Fruit fly (Drosophila melanogaster) S2 (cell line): Measurements from ENCODE around the gene CG5969.

ENCODE experiments used
- CG8478 ChIP-seq: fragments of >200 bp; optimal IDR thresholded peaks from 2 replicates; lab custom pipeline; 2018
- CTCF ChIP-seq, 2 experiments: fragments of >200 bp; optimal IDR thresholded peaks; 2 replicates each; lab custom pipeline; 2018

DNA sequence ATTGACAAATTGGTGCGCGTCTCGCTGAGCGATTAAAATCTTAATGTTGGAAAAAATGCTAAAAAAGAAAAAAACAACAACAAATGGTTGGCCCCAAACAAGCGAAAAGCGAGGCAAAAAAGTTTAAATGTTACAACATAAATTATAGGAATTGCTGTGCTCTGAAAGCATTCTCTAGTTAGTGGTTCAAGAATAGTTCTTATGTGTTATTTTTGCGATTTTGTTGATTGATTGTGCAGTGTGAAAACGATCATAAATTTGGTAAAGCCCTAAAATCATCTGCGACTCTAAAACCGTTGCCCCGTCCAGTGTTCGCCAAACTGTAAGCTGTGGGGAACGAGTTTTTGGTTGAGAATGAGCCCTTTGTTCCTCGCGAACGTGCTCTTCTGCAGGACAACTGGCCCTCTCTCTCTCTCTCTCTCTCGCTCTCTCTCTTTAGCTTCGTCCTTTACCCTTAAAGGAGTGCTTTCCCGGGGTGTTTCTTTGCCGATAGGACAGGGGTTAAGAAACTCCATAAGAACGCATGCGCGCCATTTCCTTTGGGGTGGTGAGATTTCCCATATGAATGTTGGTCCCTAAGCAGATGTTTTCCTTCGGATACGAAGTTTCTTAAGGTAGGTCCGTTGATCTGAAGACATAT, 30.8 kb upstream of the CG5969 start:
- TF ChIP-seq CG8478 (lab: Kevin White, UChicago), result no peak
- TF ChIP-seq CTCF (optimal IDR thresholded peaks at IDR 0.05; lab: Kevin White, UChicago), result no peak
